Worm (Caenorhabditis elegans) whole organism, L1 larva: ENCODE measurements around the gene T04A6.2.
A peak's percentile ranks its signal among the peaks of the same experiment; 100 is the strongest.

Source experiments
- C04F5.9 ChIP-seq: sonication (generic microtip); optimal IDR thresholded peaks from 2 replicates; lab custom pipeline; 2016; ENCODE audit warnings: missing genetic modification characterization, missing compliant biosample characterization
- C16A3.4 ChIP-seq: fragments of 150-350 bp; optimal IDR thresholded peaks from 2 replicates; lab custom pipeline; 2014; ENCODE audit warnings: missing biosample characterization, missing genetic modification characterization
- C34B4.2 ChIP-seq: sonication (generic microtip); optimal IDR thresholded peaks from 2 replicates; lab custom pipeline; 2017; ENCODE audit warnings: mild to moderate bottlenecking, missing genetic modification characterization, missing compliant biosample characterization
- Y116A8C.19 ChIP-seq: sonication (generic microtip); optimal IDR thresholded peaks from 2 replicates; lab custom pipeline; 2016; ENCODE audit warnings: missing compliant biosample characterization, missing genetic modification characterization, borderline replicate concordance
- alr-1 ChIP-seq: fragments of 200-800 bp; sonication (Bioruptor generic); optimal IDR thresholded peaks from 2 replicates; lab custom pipeline; 2018; ENCODE audit warnings: borderline replicate concordance, mild to moderate bottlenecking, missing genetic modification characterization, missing compliant biosample characterization
- ama-1 ChIP-seq: fragments of 150-350 bp; optimal IDR thresholded peaks from 2 replicates; lab custom pipeline; 2014
- blmp-1 ChIP-seq: fragments of 150-350 bp; optimal IDR thresholded peaks from 2 replicates; lab custom pipeline; 2014; ENCODE audit warnings: missing biosample characterization, missing genetic modification characterization
- ceh-8 ChIP-seq: fragments of 200-800 bp; sonication (Bioruptor generic); optimal IDR thresholded peaks from 2 replicates; lab custom pipeline; 2018; ENCODE audit warnings: mild to moderate bottlenecking, missing genetic modification characterization, moderate library complexity, missing compliant biosample characterization
- ceh-82 ChIP-seq, 3 experiments: fragments of 150-350 bp in 1 of 3; sonication (generic microtip) in 2 of 3; optimal IDR thresholded peaks; 2 replicates each; lab custom pipeline; 2014 to 2017; ENCODE audit warnings: missing biosample characterization in 3 of 3, missing genetic modification characterization in 3 of 3
- ceh-90 ChIP-seq: sonication (generic microtip); optimal IDR thresholded peaks from 2 replicates; lab custom pipeline; 2016; ENCODE audit warnings: missing genetic modification characterization, missing compliant biosample characterization
- dsc-1 ChIP-seq: sonication (generic microtip); optimal IDR thresholded peaks from 2 replicates; lab custom pipeline; 2016; ENCODE audit warnings: mild to moderate bottlenecking, missing genetic modification characterization, missing compliant biosample characterization
- efl-1 ChIP-seq, 4 experiments: fragments of 150-350 bp; optimal IDR thresholded peaks in 3 of 4; peaks in 1 of 4; 1 replicate in 1 of 4; 2 replicates in 3 of 4; lab custom pipeline; 2014; ENCODE audit warnings: missing biosample characterization in 2 of 4, missing genetic modification characterization in 2 of 4, missing genetic modification reagents in 2 of 4
- elt-3 ChIP-seq, 6 experiments: fragments of 150-350 bp in 1 of 6; sonication (generic microtip); optimal IDR thresholded peaks; 2 replicates each; lab custom pipeline; 2017 to 2018; ENCODE audit warnings: missing biosample characterization in 6 of 6, missing genetic modification characterization in 6 of 6, inconsistent platforms in 1 of 6
- fkh-10 ChIP-seq: sonication (generic microtip); optimal IDR thresholded peaks from 2 replicates; lab custom pipeline; 2017; ENCODE audit warnings: missing biosample characterization, missing genetic modification reagents, missing genetic modification characterization
- fkh-8 ChIP-seq: sonication (generic microtip); optimal IDR thresholded peaks from 2 replicates; lab custom pipeline; 2016; ENCODE audit warnings: mild to moderate bottlenecking, missing genetic modification characterization, missing compliant biosample characterization
- hlh-17 ChIP-seq: fragments of 200-800 bp; sonication (Bioruptor generic); optimal IDR thresholded peaks from 2 replicates; lab custom pipeline; 2018; ENCODE audit warnings: missing genetic modification characterization, mild to moderate bottlenecking, missing compliant biosample characterization, moderate library complexity, borderline replicate concordance
- hlh-4 ChIP-seq: sonication (generic microtip); optimal IDR thresholded peaks from 2 replicates; lab custom pipeline; 2016; ENCODE audit warnings: mild to moderate bottlenecking, missing genetic modification characterization, missing compliant biosample characterization
- irx-1 ChIP-seq: sonication (generic microtip); optimal IDR thresholded peaks from 2 replicates; lab custom pipeline; 2016; ENCODE audit warnings: missing genetic modification characterization, missing compliant biosample characterization
- jun-1 ChIP-seq: fragments of 150-350 bp; optimal IDR thresholded peaks from 2 replicates; lab custom pipeline; 2014; ENCODE audit warnings: missing biosample characterization, missing genetic modification reagents, missing genetic modification characterization
- lin-14 ChIP-seq: fragments of 200-800 bp; sonication (Bioruptor generic); optimal IDR thresholded peaks from 2 replicates; lab custom pipeline; 2018; ENCODE audit warnings: mild to moderate bottlenecking, missing genetic modification characterization, moderate library complexity, missing compliant biosample characterization
- lin-35 ChIP-seq, 2 experiments: fragments of 150-350 bp; optimal IDR thresholded peaks; 2 replicates each; lab custom pipeline; 2014; ENCODE audit warnings: missing biosample characterization in 2 of 2, missing genetic modification characterization in 2 of 2, missing genetic modification reagents in 2 of 2
- lin-39 ChIP-seq: fragments of 150-350 bp; optimal IDR thresholded peaks from 2 replicates; lab custom pipeline; 2014; ENCODE audit warnings: missing biosample characterization, missing genetic modification reagents, missing genetic modification characterization
- lsy-2 ChIP-seq, 2 experiments: fragments of 150-350 bp; optimal IDR thresholded peaks; 2 replicates each; lab custom pipeline; 2014; ENCODE audit warnings: missing biosample characterization in 2 of 2, missing genetic modification characterization in 2 of 2
- mdl-1 ChIP-seq, 2 experiments: fragments of 150-350 bp; optimal IDR thresholded peaks; 2 replicates each; lab custom pipeline; 2014 to 2017; ENCODE audit warnings: missing biosample characterization in 2 of 2, missing genetic modification characterization in 2 of 2, inconsistent platforms in 1 of 2
- mep-1 ChIP-seq: fragments of 150-350 bp; optimal IDR thresholded peaks from 2 replicates; lab custom pipeline; 2014; ENCODE audit warnings: missing biosample characterization, missing genetic modification characterization
- nhr-11 ChIP-seq: fragments of 150-350 bp; optimal IDR thresholded peaks from 2 replicates; lab custom pipeline; 2014; ENCODE audit warnings: missing biosample characterization, missing genetic modification characterization
- nhr-12 ChIP-seq: sonication (generic microtip); optimal IDR thresholded peaks from 2 replicates; lab custom pipeline; 2017; ENCODE audit warnings: missing biosample characterization, missing genetic modification characterization
- nhr-20 ChIP-seq: sonication (generic microtip); optimal IDR thresholded peaks from 2 replicates; lab custom pipeline; 2016; ENCODE audit warnings: mild to moderate bottlenecking, missing genetic modification characterization, missing compliant biosample characterization
- nhr-237 ChIP-seq: fragments of 150-350 bp; optimal IDR thresholded peaks from 2 replicates; lab custom pipeline; 2014; ENCODE audit warnings: missing biosample characterization, missing genetic modification characterization
- nhr-28 ChIP-seq: fragments of 150-350 bp; optimal IDR thresholded peaks from 2 replicates; lab custom pipeline; 2014; ENCODE audit warnings: missing biosample characterization, missing genetic modification characterization
- nhr-71 ChIP-seq: sonication (generic microtip); optimal IDR thresholded peaks from 2 replicates; lab custom pipeline; 2016; ENCODE audit warnings: mild to moderate bottlenecking, missing genetic modification characterization, moderate library complexity, missing compliant biosample characterization
- nhr-85 ChIP-seq: sonication (generic microtip); peaks from one replicate; lab custom pipeline; 2016; ENCODE audit warnings: missing genetic modification characterization, inconsistent platforms, missing compliant biosample characterization
- pag-3 ChIP-seq: sonication (generic microtip); optimal IDR thresholded peaks from 2 replicates; lab custom pipeline; 2017; ENCODE audit warnings: missing genetic modification characterization, mild to moderate bottlenecking, missing compliant biosample characterization, antibody characterized with exemption, borderline replicate concordance; ENCODE audit not compliant: insufficient read depth
- pax-3 ChIP-seq: fragments of 200-800 bp; sonication (Bioruptor generic); optimal IDR thresholded peaks from 2 replicates; lab custom pipeline; 2018; ENCODE audit warnings: mild to moderate bottlenecking, missing genetic modification characterization, moderate library complexity, missing compliant biosample characterization
- skn-1 ChIP-seq: fragments of 150-350 bp; optimal IDR thresholded peaks from 2 replicates; lab custom pipeline; 2014; ENCODE audit warnings: missing biosample characterization, missing genetic modification characterization
- sptf-1 ChIP-seq: fragments of 150-350 bp; optimal IDR thresholded peaks from 2 replicates; lab custom pipeline; 2014; ENCODE audit warnings: missing biosample characterization, missing genetic modification characterization
- tlp-1 ChIP-seq: fragments of 150-350 bp; optimal IDR thresholded peaks from 2 replicates; lab custom pipeline; 2014; ENCODE audit warnings: missing biosample characterization, missing genetic modification characterization
- unc-130 ChIP-seq: fragments of 150-350 bp; optimal IDR thresholded peaks from 2 replicates; lab custom pipeline; 2017; ENCODE audit warnings: missing biosample characterization, missing genetic modification characterization, inconsistent platforms
- xbp-1 ChIP-seq: sonication (generic microtip); optimal IDR thresholded peaks from 2 replicates; lab custom pipeline; 2016; ENCODE audit warnings: missing genetic modification characterization, missing compliant biosample characterization
- zag-1 ChIP-seq: fragments of 150-350 bp; optimal IDR thresholded peaks from 2 replicates; lab custom pipeline; 2014; ENCODE audit warnings: missing biosample characterization, missing genetic modification characterization
- zip-4 ChIP-seq: fragments of 200-800 bp; sonication (Bioruptor generic); optimal IDR thresholded peaks from 2 replicates; lab custom pipeline; 2018; ENCODE audit warnings: mild to moderate bottlenecking, missing genetic modification characterization, moderate library complexity, missing compliant biosample characterization
- ztf-4 ChIP-seq: fragments of 150-350 bp; optimal IDR thresholded peaks from 2 replicates; lab custom pipeline; 2014; ENCODE audit warnings: missing biosample characterization, missing genetic modification characterization

T04A6.2 gene

ce11 chrIII:7572781-7573400 is 41.7 kb upstream of the T04A6.2 start, which contains the start of the genes rpl-9 and lpd-7 (continued):
- peak; percentile 87 for TF ChIP-seq mep-1 (tag; lab: Kevin White, UChicago)
- TF ChIP-seq nhr-20 (tag; lab: Kevin White, UChicago): peak; percentile 79
- TF ChIP-seq ceh-8: no peak
- TF ChIP-seq fkh-8: peak; percentile 74
- TF ChIP-seq irx-1: peak; percentile 41
- TF ChIP-seq lin-39 (tag; lab: Kevin White, UChicago): peak; percentile 4
- no peak for TF ChIP-seq Y116A8C.19 (tag; lab: Kevin White, UChicago)
- peak; percentile 80 for TF ChIP-seq unc-130
- no peak for TF ChIP-seq zag-1 (tag; lab: Kevin White, UChicago)
- peak in 4 of 6 experiments; percentile 28 to 87 (median 73) for TF ChIP-seq elt-3 (tag; optimal IDR thresholded peaks at IDR 0.05; lab: Kevin White, UChicago)
- peak; percentile 73 for TF ChIP-seq blmp-1 (tag; lab: Kevin White, UChicago)
- TF ChIP-seq nhr-11 (tag; lab: Kevin White, UChicago): peak; percentile 12
- TF ChIP-seq ceh-90 (tag; lab: Kevin White, UChicago): no peak
- TF ChIP-seq C04F5.9 (tag; lab: Kevin White, UChicago): peak; percentile 18
- TF ChIP-seq zip-4 (GFP tag; lab: Kevin White, UChicago): no peak
- peak; percentile 18 for TF ChIP-seq ztf-4 (tag; lab: Kevin White, UChicago)
- no peak for TF ChIP-seq tlp-1 (tag; lab: Kevin White, UChicago)
- TF ChIP-seq C34B4.2: no peak
- TF ChIP-seq efl-1 (optimal IDR thresholded peaks at IDR 0.05; lab: Kevin White, UChicago): peak; percentile 86 to 88
- peak; percentile 75 to 97 for TF ChIP-seq efl-1 (GFP tag; optimal IDR thresholded peaks at IDR 0.05 in 1 of 2; lab: Kevin White, UChicago)
- no peak for TF ChIP-seq alr-1
- no peak for TF ChIP-seq pag-3 (tag; lab: Kevin White, UChicago)
- TF ChIP-seq ama-1 (lab: Kevin White, UChicago): peak; percentile 20
- no peak for TF ChIP-seq sptf-1 (tag; lab: Kevin White, UChicago)
- no peak for TF ChIP-seq nhr-28 (tag; lab: Kevin White, UChicago)
- TF ChIP-seq ceh-82 (tag; optimal IDR thresholded peaks at IDR 0.05; lab: Kevin White, UChicago): peak; percentile 68 to 92 (median 78)
- TF ChIP-seq xbp-1 (tag; lab: Kevin White, UChicago): peak; percentile 80
- TF ChIP-seq nhr-237 (tag; lab: Kevin White, UChicago): peak; percentile 31
- no peak for TF ChIP-seq hlh-17
- TF ChIP-seq fkh-10 (GFP tag; lab: Kevin White, UChicago): peak; percentile 22
- peak; percentile 84 for TF ChIP-seq nhr-85
- peak; percentile 51 for TF ChIP-seq dsc-1 (tag; lab: Kevin White, UChicago)
- peak; percentile 88 to 92 for TF ChIP-seq lin-35 (GFP tag; optimal IDR thresholded peaks at IDR 0.05; lab: Kevin White, UChicago)
- TF ChIP-seq mdl-1 (tag; optimal IDR thresholded peaks at IDR 0.05; lab: Kevin White, UChicago): peak in 1 of 2 experiments; percentile 81
- no peak for TF ChIP-seq nhr-12 (tag; lab: Kevin White, UChicago)
- TF ChIP-seq hlh-4 (tag; lab: Kevin White, UChicago): no peak
- TF ChIP-seq, all 84 proteins: peak for 51

ce11 chrIII:7579324-7579723 is 35.3 kb upstream of the T04A6.2 start, which contains the start of gene mfsd-6:
TSS of gene mfsd-6 (minus strand) at chrIII:7579411.
- TF ChIP-seq skn-1 (tag; lab: Kevin White, UChicago) (peak; percentile 12), jun-1 (tag; lab: Kevin White, UChicago) (no peak), lin-14 (GFP tag; lab: Kevin White, UChicago) (peak; percentile 54), ztf-4 (tag; lab: Kevin White, UChicago) (peak; percentile 30), nhr-71 (tag; lab: Kevin White, UChicago) (peak; percentile 48), C16A3.4 (tag; lab: Kevin White, UChicago) (no peak), lsy-2 (tag; optimal IDR thresholded peaks at IDR 0.05; lab: Kevin White, UChicago) (peak in 1 of 2 experiments; percentile 3), pax-3 (tag; lab: Kevin White, UChicago) (peak; percentile 19), fkh-8 (peak; percentile 43)
